Fruit fly (Drosophila melanogaster) S2 (cell line): ENCODE measurements around the gene CG13933.

Experiments
- CG8478 ChIP-seq: fragments of >200 bp; optimal IDR thresholded peaks from 2 replicates; lab custom pipeline; 2018
- CTCF ChIP-seq, 2 experiments: fragments of >200 bp; optimal IDR thresholded peaks; 2 replicates each; lab custom pipeline; 2018

- no peak for TF ChIP-seq CG8478 (lab: Kevin White, UChicago)
- peak in 1 of 2 experiments; percentile 33 for TF ChIP-seq CTCF (optimal IDR thresholded peaks at IDR 0.05; lab: Kevin White, UChicago)
These were observed 23.7 kb upstream of the CG13933 start, which contains the start of gene Patj for dm6 chr3L:1798649-1799048.
